Worm (Caenorhabditis elegans): ENCODE measurements around the gene F40G12.4.

DNA sequence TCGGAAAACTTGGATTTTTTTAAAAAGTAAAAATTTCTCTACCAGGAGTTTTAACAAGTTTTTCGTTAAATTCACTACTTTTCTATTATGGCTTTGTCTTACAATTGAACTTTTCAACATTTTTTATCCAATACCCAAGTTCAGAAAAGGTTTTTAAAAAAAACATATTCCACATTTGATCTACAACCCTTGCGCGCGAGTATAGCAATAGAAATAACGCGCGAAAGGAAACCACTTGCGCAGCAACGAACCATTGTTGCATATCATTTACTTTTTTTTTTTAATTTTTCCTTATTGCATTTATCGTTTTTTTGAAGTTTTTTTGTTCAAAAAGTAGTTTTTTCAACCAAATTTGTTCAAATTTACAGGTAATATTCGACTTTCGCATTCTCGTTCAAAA lies 17.3 kb upstream of the F40G12.4 start, which contains the start of gene F40G12.11:
- no peak for TF ChIP-seq skn-1 (tag; optimal IDR thresholded peaks at IDR 0.05)
- TF ChIP-seq ZK546.5 (tag; optimal IDR thresholded peaks at IDR 0.05): no peak
- no peak for TF ChIP-seq ama-1 (optimal IDR thresholded peaks at IDR 0.05)
- no peak for TF ChIP-seq fos-1 (tag; optimal IDR thresholded peaks at IDR 0.05)
